Fruit fly (Drosophila melanogaster) whole organism, embryonic: ENCODE data around the gene por.
A peak's percentile ranks its signal among the peaks of the same experiment; 100 is the strongest.

ENCODE experiments used
- BtbVII ChIP-seq: fragments of 200-800 bp; sonication (Bioruptor generic); optimal IDR thresholded peaks from 3 replicates; lab custom pipeline; 2017; ENCODE audit warnings: missing biosample characterization, mild to moderate bottlenecking, missing genetic modification characterization
- CG13296 ChIP-seq: fragments of 200-800 bp; sonication (Bioruptor generic); optimal IDR thresholded peaks from 3 replicates; lab custom pipeline; 2018; ENCODE audit warnings: missing biosample characterization, mild to moderate bottlenecking, missing genetic modification characterization
- Gsc ChIP-seq: fragments of 200-800 bp; sonication (Bioruptor generic); IDR thresholded peaks from 2 replicates; pipeline ENCODE4 v1.3.6; 2022; ENCODE audit warnings: missing biosample characterization, missing genetic modification characterization
- HLH3B ChIP-seq: fragments of 200-800 bp; sonication (Bioruptor generic); IDR thresholded peaks from 2 replicates; pipeline ENCODE4 v1.3.6; 2022; ENCODE audit warnings: missing biosample characterization, missing genetic modification characterization
- Six4 ChIP-seq: fragments of 200-800 bp; sonication (Bioruptor generic); optimal IDR thresholded peaks from 2 replicates; lab custom pipeline; 2016; ENCODE audit warnings: missing biosample characterization, missing genetic modification characterization
- lilli ChIP-seq: fragments of 200-800 bp; sonication (Bioruptor generic); optimal IDR thresholded peaks from 3 replicates; lab custom pipeline; 2016; ENCODE audit warnings: missing biosample characterization, missing genetic modification characterization
- lov ChIP-seq, 2 experiments: fragments of 200-800 bp in 1 of 2; fragments of >200 bp in 1 of 2; sonication (Bioruptor generic) in 1 of 2; IDR thresholded peaks in 1 of 2; optimal IDR thresholded peaks in 1 of 2; 2 replicates in 1 of 2; 3 replicates in 1 of 2; pipeline versions ENCODE4 v1.3.6 to Lab custom; 2017 to 2022; ENCODE audit warnings: missing biosample characterization in 1 of 2, missing genetic modification characterization in 1 of 2

- TF ChIP-seq lov (optimal IDR thresholded peaks at IDR 0.05; lab: Kevin White, UChicago), result no peak
- TF ChIP-seq lov (GFP tag; IDR thresholded peaks at IDR 0.05; lab: Robert Waterston, UW), result no peak
- no peak for TF ChIP-seq Gsc (GFP tag; lab: Robert Waterston, UW)
- peak; percentile 81 for TF ChIP-seq BtbVII (GFP tag; lab: Kevin White, UChicago)
- TF ChIP-seq Six4 (GFP tag; lab: Kevin White, UChicago), result no peak
- no peak for TF ChIP-seq CG13296 (GFP tag; lab: Kevin White, UChicago)
- TF ChIP-seq HLH3B (GFP tag; lab: Robert Waterston, UW), result no peak; the same call in 1 of the 2 replicates
- peak; percentile 34 for TF ChIP-seq lilli (GFP tag; lab: Kevin White, UChicago)
Measured at dm6 chrX:18366033-18366850, 13.4 kb downstream of the por start, which contains the start of gene CrebB.
